Worm (Caenorhabditis elegans) whole organism, L2 larva: Measurements from ENCODE around the gene M176.4.

ENCODE experiments used
- C34F6.9 ChIP-seq: fragments of 150-350 bp; optimal IDR thresholded peaks from 2 replicates; lab custom pipeline; 2014; ENCODE audit warnings: missing biosample characterization, missing genetic modification characterization
- F13H6.1 ChIP-seq: sonication (generic microtip); optimal IDR thresholded peaks from 2 replicates; lab custom pipeline; 2016; ENCODE audit warnings: missing genetic modification characterization, missing compliant biosample characterization
- R02D3.7 ChIP-seq: fragments of 150-350 bp; optimal IDR thresholded peaks from 2 replicates; lab custom pipeline; 2014; ENCODE audit warnings: missing biosample characterization, missing genetic modification characterization
- Y55F3AM.14 ChIP-seq: fragments of 200-800 bp; sonication (Bioruptor generic); optimal IDR thresholded peaks from 2 replicates; lab custom pipeline; 2018; ENCODE audit warnings: mild to moderate bottlenecking, missing genetic modification characterization, missing compliant biosample characterization
- ZK546.5 ChIP-seq: sonication (generic microtip); optimal IDR thresholded peaks from 2 replicates; lab custom pipeline; 2017; ENCODE audit warnings: missing biosample characterization, missing genetic modification characterization
- aly-2 ChIP-seq: fragments of 150-350 bp; optimal IDR thresholded peaks from 2 replicates; lab custom pipeline; 2014; ENCODE audit warnings: missing biosample characterization, missing genetic modification characterization
- ama-1 ChIP-seq: fragments of 150-350 bp; optimal IDR thresholded peaks from 2 replicates; lab custom pipeline; 2018; ENCODE audit warnings: inconsistent platforms
- blmp-1 ChIP-seq: sonication (generic microtip); optimal IDR thresholded peaks from 2 replicates; lab custom pipeline; 2017; ENCODE audit warnings: missing genetic modification characterization, mild to moderate bottlenecking, missing compliant biosample characterization, antibody characterized with exemption, moderate library complexity; ENCODE audit not compliant: insufficient read depth
- ceh-16 ChIP-seq: fragments of 150-350 bp; optimal IDR thresholded peaks from 2 replicates; lab custom pipeline; 2014; ENCODE audit warnings: missing biosample characterization, missing genetic modification characterization
- crh-2 ChIP-seq: sonication (generic microtip); optimal IDR thresholded peaks from 2 replicates; lab custom pipeline; 2017; ENCODE audit warnings: missing biosample characterization, missing genetic modification characterization
- egl-27 ChIP-seq: sonication (generic microtip); optimal IDR thresholded peaks from 3 replicates; lab custom pipeline; 2017; ENCODE audit warnings: missing biosample characterization, missing genetic modification reagents, missing genetic modification characterization
- elt-3 ChIP-seq: sonication (generic microtip); optimal IDR thresholded peaks from 2 replicates; lab custom pipeline; 2017; ENCODE audit warnings: missing biosample characterization, missing genetic modification characterization
- fos-1 ChIP-seq: fragments of 150-350 bp; optimal IDR thresholded peaks from 2 replicates; lab custom pipeline; 2014; ENCODE audit warnings: missing biosample characterization, missing genetic modification characterization
- gmeb-1 ChIP-seq: fragments of 150-350 bp; optimal IDR thresholded peaks from 2 replicates; lab custom pipeline; 2014; ENCODE audit warnings: missing biosample characterization, missing genetic modification characterization
- lsy-2 ChIP-seq, 2 experiments: fragments of 150-350 bp in 1 of 2; sonication (generic microtip) in 1 of 2; optimal IDR thresholded peaks; 2 replicates each; lab custom pipeline; 2014 to 2017; ENCODE audit warnings: missing biosample characterization in 2 of 2, missing genetic modification characterization in 2 of 2
- mab-5 ChIP-seq: fragments of 150-350 bp; optimal IDR thresholded peaks from 2 replicates; lab custom pipeline; 2014; ENCODE audit warnings: missing biosample characterization, missing genetic modification characterization
- mdl-1 ChIP-seq, 2 experiments: fragments of 150-350 bp in 1 of 2; sonication (generic microtip) in 1 of 2; optimal IDR thresholded peaks; 2 replicates each; lab custom pipeline; 2017; ENCODE audit warnings: missing biosample characterization in 2 of 2, missing genetic modification characterization in 2 of 2
- nhr-10 ChIP-seq: sonication (generic microtip); optimal IDR thresholded peaks from 2 replicates; lab custom pipeline; 2017; ENCODE audit warnings: missing biosample characterization, missing genetic modification characterization
- nhr-11 ChIP-seq: fragments of 150-350 bp; optimal IDR thresholded peaks from 2 replicates; lab custom pipeline; 2014; ENCODE audit warnings: missing biosample characterization, missing genetic modification characterization
- nhr-12 ChIP-seq: fragments of 150-350 bp; optimal IDR thresholded peaks from 2 replicates; lab custom pipeline; 2014; ENCODE audit warnings: missing biosample characterization, missing genetic modification characterization
- nhr-129 ChIP-seq: fragments of 150-350 bp; optimal IDR thresholded peaks from 2 replicates; lab custom pipeline; 2014; ENCODE audit warnings: missing biosample characterization, missing genetic modification characterization
- nhr-21 ChIP-seq: fragments of 150-350 bp; optimal IDR thresholded peaks from 2 replicates; lab custom pipeline; 2014; ENCODE audit warnings: missing biosample characterization, missing genetic modification characterization
- nhr-23 ChIP-seq: fragments of 150-350 bp; optimal IDR thresholded peaks from 2 replicates; lab custom pipeline; 2014; ENCODE audit warnings: missing biosample characterization, missing genetic modification reagents, missing genetic modification characterization
- nhr-237 ChIP-seq: fragments of 150-350 bp; optimal IDR thresholded peaks from 2 replicates; lab custom pipeline; 2014; ENCODE audit warnings: missing biosample characterization, missing genetic modification characterization
- nhr-25 ChIP-seq: fragments of 150-350 bp; sonication (generic microtip); optimal IDR thresholded peaks from 3 replicates; lab custom pipeline; 2014; ENCODE audit warnings: missing biosample characterization, missing genetic modification characterization
- nhr-77 ChIP-seq: fragments of 150-350 bp; optimal IDR thresholded peaks from 2 replicates; lab custom pipeline; 2014; ENCODE audit warnings: missing biosample characterization, missing genetic modification characterization
- peb-1 ChIP-seq: fragments of 150-350 bp; optimal IDR thresholded peaks from 2 replicates; lab custom pipeline; 2014; ENCODE audit warnings: missing biosample characterization, missing genetic modification characterization
- skn-1 ChIP-seq: sonication (generic microtip); optimal IDR thresholded peaks from 2 replicates; lab custom pipeline; 2017; ENCODE audit warnings: missing biosample characterization, missing genetic modification characterization
- unc-39 ChIP-seq: fragments of 150-350 bp; optimal IDR thresholded peaks from 2 replicates; lab custom pipeline; 2014; ENCODE audit warnings: missing biosample characterization, missing genetic modification characterization
- unc-55 ChIP-seq: fragments of 150-350 bp; sonication (generic microtip); optimal IDR thresholded peaks from 3 replicates; lab custom pipeline; 2014; ENCODE audit warnings: missing biosample characterization, missing genetic modification reagents, missing genetic modification characterization
- unc-62 ChIP-seq: fragments of 150-350 bp; optimal IDR thresholded peaks from 2 replicates; lab custom pipeline; 2014; ENCODE audit warnings: missing biosample characterization, missing genetic modification reagents, missing genetic modification characterization
- zag-1 ChIP-seq: fragments of 150-350 bp; optimal IDR thresholded peaks from 2 replicates; lab custom pipeline; 2014; ENCODE audit warnings: missing biosample characterization, missing genetic modification characterization
- ztf-1 ChIP-seq: fragments of 200-800 bp; sonication (Bioruptor generic); conservative IDR thresholded peaks from 2 replicates; pipeline ENCODE4 v1.3.6; 2022; ENCODE audit warnings: missing genetic modification characterization, missing compliant biosample characterization
- ztf-4 ChIP-seq: fragments of 150-350 bp; optimal IDR thresholded peaks from 2 replicates; lab custom pipeline; 2014; ENCODE audit warnings: missing biosample characterization, missing genetic modification characterization

M176.4 gene

DNA sequence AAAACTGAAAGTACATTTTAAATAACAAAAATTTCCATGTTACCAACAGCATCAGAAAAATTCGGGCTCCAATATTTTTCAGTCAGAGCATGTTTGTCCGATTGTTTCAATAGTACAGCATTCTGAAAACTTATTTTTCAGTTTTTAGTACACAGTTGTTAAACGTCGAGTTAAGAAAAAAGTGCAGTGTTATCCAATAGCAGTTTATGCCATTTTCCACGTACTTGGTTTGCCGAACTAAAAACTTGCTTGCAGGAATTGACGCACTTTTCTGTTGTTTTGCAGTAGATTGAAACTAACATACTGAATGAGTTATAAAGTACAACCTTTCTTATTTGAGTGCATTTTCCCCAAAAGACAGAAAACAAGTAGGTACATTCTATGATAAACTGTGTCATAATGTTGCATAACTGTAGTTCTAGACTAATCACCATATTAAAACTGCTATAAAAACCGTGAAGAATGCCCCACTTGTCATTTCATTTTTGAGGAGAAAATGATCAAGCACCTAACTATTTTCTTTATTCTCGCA, 19.7 kb upstream of the M176.4 start, which contains the start of the genes Y51B9A.14 and Y51B9A.8:
TSS of gene Y51B9A.14 (minus strand) at position 101 of the 532 bp plus-strand sequence.
TSS of gene Y51B9A.8 (plus strand) at position 482 of the 532 bp plus-strand sequence.
- TF ChIP-seq ama-1 (lab: Kevin White, UChicago) = no peak
- TF ChIP-seq nhr-237 (tag; lab: Kevin White, UChicago) = no peak
- TF ChIP-seq, all 48 proteins: peak for 0

DNA sequence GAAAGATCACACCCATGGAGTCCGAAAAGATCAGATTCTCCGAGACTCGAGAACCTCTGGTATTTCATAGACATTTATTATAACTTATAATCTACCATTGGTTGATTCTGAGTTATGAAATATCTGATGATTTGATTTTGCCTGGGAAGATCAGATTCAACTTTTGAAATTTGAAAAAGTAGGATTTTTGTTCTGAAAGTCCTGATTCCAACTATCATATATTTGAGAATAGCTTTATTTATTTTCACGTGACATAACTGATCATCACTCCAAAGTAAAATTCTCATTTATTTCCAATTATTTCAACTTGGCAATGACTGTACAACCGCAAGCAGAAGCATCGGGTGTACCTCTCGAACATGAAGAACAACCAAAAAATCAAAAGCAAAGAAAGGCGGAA, 18.4 kb upstream of the M176.4 start, which contains the start of gene Y51B9A.7:
TSS of gene Y51B9A.7 (plus strand) at position 301 of the 400 bp plus-strand sequence.
- TF ChIP-seq gmeb-1 (tag; lab: Kevin White, UChicago) = no peak
- TF ChIP-seq elt-3 (tag; lab: Kevin White, UChicago) = no peak
- no peak for TF ChIP-seq lsy-2 (tag; optimal IDR thresholded peaks at IDR 0.05; lab: Kevin White, UChicago)
- TF ChIP-seq nhr-77 = no peak
- TF ChIP-seq nhr-129 (tag; lab: Kevin White, UChicago) = no peak
- no peak for TF ChIP-seq unc-39 (tag; lab: Kevin White, UChicago)
- TF ChIP-seq aly-2 (tag; lab: Kevin White, UChicago) = no peak
- no peak for TF ChIP-seq nhr-23 (tag; lab: Kevin White, UChicago)
- no peak for TF ChIP-seq ztf-4 (tag; lab: Kevin White, UChicago)
- no peak for TF ChIP-seq blmp-1 (tag; lab: Kevin White, UChicago)
- TF ChIP-seq peb-1 (tag; lab: Kevin White, UChicago) = no peak
- no peak for TF ChIP-seq skn-1
- TF ChIP-seq nhr-237 (tag; lab: Kevin White, UChicago) = no peak
- TF ChIP-seq, all 48 proteins: peak for 0

DNA sequence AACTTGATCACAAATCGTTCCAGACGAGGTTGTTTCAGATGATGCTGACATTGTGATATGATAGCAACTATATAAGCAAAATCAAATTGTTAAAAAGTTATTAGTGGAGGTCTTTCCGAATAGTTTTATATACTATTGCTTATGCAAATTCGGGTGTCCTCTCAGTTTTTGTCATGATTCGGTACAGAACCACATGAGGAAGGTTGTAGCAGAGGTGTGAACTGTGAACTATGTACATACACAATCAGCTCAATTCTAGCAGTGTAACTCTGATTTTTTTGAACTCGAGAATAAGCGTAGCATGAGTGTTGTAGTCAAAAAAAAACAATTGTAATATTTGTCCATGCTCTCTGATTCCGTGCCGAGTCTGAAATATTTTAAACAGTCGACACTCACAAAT, 15.1 kb upstream of the M176.4 start, which contains the start of gene Y51B9A.6:
TSS of gene Y51B9A.6 (minus strand) at position 101 of the 400 bp plus-strand sequence.
- TF ChIP-seq nhr-11 (tag; lab: Kevin White, UChicago) (no peak), fos-1 (no peak), R02D3.7 (no peak), nhr-10 (no peak), Y55F3AM.14 (GFP tag; lab: Kevin White, UChicago) (no peak), mab-5 (no peak), nhr-25 (tag; lab: Kevin White, UChicago) (no peak)

DNA sequence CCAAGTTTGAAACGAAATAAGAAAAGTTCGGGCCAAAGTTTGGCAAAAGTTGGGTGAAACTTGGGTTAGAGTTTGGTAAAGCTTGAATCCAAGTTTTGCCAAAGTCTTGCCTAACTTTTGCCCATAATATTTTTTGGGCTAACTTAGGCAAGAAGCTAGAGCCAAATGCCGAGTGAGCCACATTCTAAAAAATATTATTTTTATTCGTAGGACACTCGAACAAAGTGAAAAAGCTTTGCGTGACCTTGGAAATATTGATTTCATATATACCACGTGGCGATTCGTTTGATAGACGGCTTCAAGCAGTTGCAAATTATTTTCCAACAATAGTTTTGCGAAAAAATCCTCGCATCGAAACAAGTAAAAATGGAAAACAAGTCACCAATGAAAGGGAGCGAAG, 14.3 kb upstream of the M176.4 start, which contains the start of gene Y51B9A.5:
TSS of gene Y51B9A.5 (plus strand) at position 301 of the 400 bp plus-strand sequence.
- no peak for TF ChIP-seq egl-27 (tag; lab: Kevin White, UChicago)

DNA sequence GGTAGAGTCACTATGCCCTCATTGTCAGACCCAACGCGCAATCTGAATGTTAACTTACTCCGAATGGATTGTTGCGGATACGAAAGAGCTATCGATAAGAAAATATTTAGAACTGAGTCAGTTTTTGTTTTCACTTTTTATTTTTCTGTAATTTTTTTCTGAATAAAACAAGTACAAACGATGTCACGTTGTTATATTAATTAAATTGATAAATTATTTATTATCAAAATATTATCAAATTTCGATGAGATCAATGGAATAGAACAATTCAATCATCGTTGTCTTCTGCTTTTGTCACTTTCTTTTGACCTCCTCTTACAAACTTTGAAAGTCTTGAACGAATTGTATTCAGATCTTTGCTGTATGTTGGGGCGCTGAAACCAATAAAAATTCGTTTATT, 11.1 kb upstream of the M176.4 start, which contains the start of gene mpz-6:
TSS of gene mpz-6 (minus strand) at position 101 of the 400 bp plus-strand sequence.
- no peak for TF ChIP-seq ama-1 (lab: Kevin White, UChicago)
- TF ChIP-seq mdl-1 (tag; optimal IDR thresholded peaks at IDR 0.05; lab: Kevin White, UChicago) = no peak

DNA sequence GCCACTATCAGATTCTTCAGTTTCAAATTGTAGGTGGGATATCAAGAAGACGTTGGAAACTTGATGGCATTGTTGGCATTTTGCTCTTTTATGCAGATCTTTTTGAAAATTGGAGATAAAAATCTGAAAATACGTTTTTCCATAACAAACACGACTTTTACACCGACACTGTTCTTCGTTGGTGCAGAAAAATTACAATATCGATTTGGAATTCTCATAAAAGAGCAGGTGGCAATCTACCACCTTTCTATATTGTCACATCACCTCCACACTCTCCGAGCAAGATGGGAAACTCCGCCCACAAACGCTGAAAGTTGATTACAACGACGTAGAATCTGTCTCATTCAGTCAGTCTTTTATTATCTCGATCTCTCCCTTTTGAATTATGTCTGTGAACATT, 10.7 kb upstream of the M176.4 start, which contains the start of gene arrd-2:
TSS of gene arrd-2 (plus strand) at position 301 of the 400 bp plus-strand sequence.
- TF ChIP-seq peb-1 (tag; lab: Kevin White, UChicago) = no peak
- no peak for TF ChIP-seq fos-1
- no peak for TF ChIP-seq nhr-12 (tag; lab: Kevin White, UChicago)
- no peak for TF ChIP-seq ceh-16
- no peak for TF ChIP-seq nhr-25 (tag; lab: Kevin White, UChicago)
- no peak for TF ChIP-seq nhr-23 (tag; lab: Kevin White, UChicago)
- TF ChIP-seq ZK546.5 (tag; lab: Kevin White, UChicago) = no peak
- no peak for TF ChIP-seq unc-39 (tag; lab: Kevin White, UChicago)
- no peak for TF ChIP-seq crh-2 (tag; lab: Kevin White, UChicago)
- no peak for TF ChIP-seq nhr-10
- TF ChIP-seq unc-55 (GFP tag; lab: Kevin White, UChicago) = no peak
- TF ChIP-seq lsy-2 (tag; optimal IDR thresholded peaks at IDR 0.05; lab: Kevin White, UChicago) = no peak

DNA sequence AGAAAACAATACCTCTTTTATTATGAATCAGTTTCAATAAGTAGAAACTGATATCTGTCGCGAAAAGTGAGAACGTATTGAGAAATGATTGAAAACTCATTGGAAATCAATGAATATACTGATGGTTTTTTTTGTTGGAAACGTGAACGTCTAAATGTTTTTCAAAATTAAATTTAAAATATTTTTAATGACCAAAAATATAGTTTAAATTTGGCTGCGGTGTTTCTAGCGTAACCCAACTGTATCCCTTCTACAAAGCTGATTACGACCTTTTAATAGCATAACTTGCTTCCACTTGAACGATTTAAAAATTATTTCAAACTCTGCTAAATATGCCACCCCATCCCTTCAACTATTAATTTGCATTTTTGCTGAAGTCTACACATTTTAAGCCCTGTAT, 6.7 kb upstream of the M176.4 start, which contains the start of gene M176.9:
TSS of gene M176.9 (minus strand) at position 101 of the 400 bp plus-strand sequence.
- TF ChIP-seq R02D3.7 (no peak), zag-1 (tag; lab: Kevin White, UChicago) (no peak), ztf-1 (no peak), nhr-23 (tag; lab: Kevin White, UChicago) (no peak), nhr-129 (tag; lab: Kevin White, UChicago) (no peak), blmp-1 (tag; lab: Kevin White, UChicago) (no peak), nhr-21 (no peak), nhr-237 (tag; lab: Kevin White, UChicago) (no peak), ama-1 (lab: Kevin White, UChicago) (no peak), nhr-25 (tag; lab: Kevin White, UChicago) (no peak), C34F6.9 (tag; lab: Kevin White, UChicago) (no peak), unc-62 (GFP tag; lab: Kevin White, UChicago) (no peak), F13H6.1 (tag; lab: Kevin White, UChicago) (no peak), ZK546.5 (tag; lab: Kevin White, UChicago) (no peak)
